Fruit fly (Drosophila melanogaster) whole organism, embryonic: ENCODE results near the gene Atg14.
A peak's percentile ranks its signal among the peaks of the same experiment; 100 is the strongest.

ENCODE experiments used
- Antp ChIP-seq: fragments of 200-800 bp; sonication (Bioruptor generic); optimal IDR thresholded peaks from 3 replicates; lab custom pipeline; 2016; ENCODE audit warnings: missing biosample characterization, missing genetic modification characterization
- Awh ChIP-seq: fragments of 200-800 bp; sonication (Bioruptor generic); IDR thresholded peaks from 2 replicates; pipeline ENCODE4, ENCODE4 v1.3.6; 2022; ENCODE audit warnings: missing biosample characterization, missing genetic modification characterization
- Blimp-1 ChIP-seq: fragments of 200-800 bp; sonication (Bioruptor generic); optimal IDR thresholded peaks from 3 replicates; lab custom pipeline; 2018; ENCODE audit warnings: missing biosample characterization, missing genetic modification characterization, mild to moderate bottlenecking, moderate library complexity, missing genetic modification reagents
- CG1024 ChIP-seq: fragments of 200-800 bp; sonication (Bioruptor generic); IDR thresholded peaks from 2 replicates; pipeline ENCODE4 v1.3.6; 2022; ENCODE audit warnings: missing biosample characterization, missing genetic modification characterization
- CG10366 ChIP-seq: fragments of 200-800 bp; sonication (Bioruptor generic); IDR thresholded peaks from 2 replicates; pipeline ENCODE4 v1.3.6; 2022; ENCODE audit warnings: missing biosample characterization, missing genetic modification characterization
- CG10654 ChIP-seq: fragments of 200-800 bp; sonication (Bioruptor generic); optimal IDR thresholded peaks from 2 replicates; lab custom pipeline; 2016; ENCODE audit warnings: missing biosample characterization, missing genetic modification characterization
- CG11504 ChIP-seq: fragments of 200-800 bp; sonication (Bioruptor generic); optimal IDR thresholded peaks from 3 replicates; lab custom pipeline; 2019; ENCODE audit warnings: missing biosample characterization, mild to moderate bottlenecking, missing genetic modification characterization, moderate library complexity
- CG13296 ChIP-seq: fragments of 200-800 bp; sonication (Bioruptor generic); optimal IDR thresholded peaks from 3 replicates; lab custom pipeline; 2018; ENCODE audit warnings: missing biosample characterization, mild to moderate bottlenecking, missing genetic modification characterization
- CG13424 ChIP-seq: fragments of 200-800 bp; sonication (Bioruptor generic); optimal IDR thresholded peaks from 2 replicates; lab custom pipeline; 2019; ENCODE audit warnings: missing biosample characterization, mild to moderate bottlenecking, missing genetic modification characterization, moderate library complexity
- CG14667 ChIP-seq: fragments of 200-800 bp; sonication (Bioruptor generic); IDR thresholded peaks from 2 replicates; pipeline ENCODE4 v1.3.6; 2022; ENCODE audit warnings: missing biosample characterization, missing genetic modification characterization
- CG15269 ChIP-seq: fragments of 200-800 bp; sonication (Bioruptor generic); optimal IDR thresholded peaks from 2 replicates; lab custom pipeline; 2018; ENCODE audit warnings: missing biosample characterization, mild to moderate bottlenecking, missing genetic modification characterization, moderate library complexity
- CG15514 ChIP-seq: fragments of 200-800 bp; sonication (Bioruptor generic); optimal IDR thresholded peaks from 3 replicates; lab custom pipeline; 2017; ENCODE audit warnings: missing biosample characterization, missing genetic modification characterization, mild to moderate bottlenecking, moderate library complexity, missing genetic modification reagents
- CG1647 ChIP-seq: fragments of 200-800 bp; sonication (Bioruptor generic); optimal IDR thresholded peaks from 3 replicates; lab custom pipeline; 2016; ENCODE audit warnings: missing biosample characterization, missing genetic modification characterization
- CG17328 ChIP-seq: fragments of 200-800 bp; sonication (Bioruptor generic); IDR thresholded peaks from 2 replicates; pipeline ENCODE4 v1.3.6; 2022; ENCODE audit warnings: missing biosample characterization, missing genetic modification characterization
- CG18599 ChIP-seq: fragments of 200-800 bp; sonication (Bioruptor generic); optimal IDR thresholded peaks from 3 replicates; lab custom pipeline; 2017; ENCODE audit warnings: missing biosample characterization, missing genetic modification characterization, mild to moderate bottlenecking, moderate library complexity, missing genetic modification reagents
- CG30020 ChIP-seq: fragments of 200-800 bp; optimal IDR thresholded peaks from 2 replicates; lab custom pipeline; 2019; ENCODE audit warnings: missing biosample characterization, mild to moderate bottlenecking, missing genetic modification characterization, moderate library complexity
- CG30431 ChIP-seq: fragments of 200-800 bp; sonication (Bioruptor generic); optimal IDR thresholded peaks from 2 replicates; lab custom pipeline; 2017; ENCODE audit warnings: missing biosample characterization, missing genetic modification characterization
- CG3726 ChIP-seq: fragments of 200-800 bp; sonication (Bioruptor generic); IDR thresholded peaks from 3 replicates; pipeline ENCODE4, ENCODE4 v1.3.6; 2022; ENCODE audit warnings: missing biosample characterization, missing genetic modification characterization
- CG4730 ChIP-seq: fragments of 200-800 bp; sonication (Bioruptor generic); IDR thresholded peaks from 2 replicates; pipeline ENCODE4 v1.3.6; 2022; ENCODE audit warnings: missing biosample characterization, missing genetic modification characterization
- CG6813 ChIP-seq: fragments of 200-800 bp; sonication (Bioruptor generic); optimal IDR thresholded peaks from 2 replicates; lab custom pipeline; 2017; ENCODE audit warnings: missing biosample characterization, missing genetic modification characterization, mild to moderate bottlenecking, moderate library complexity, missing genetic modification reagents
- CG7928 ChIP-seq: fragments of 200-800 bp; sonication (Bioruptor generic); optimal IDR thresholded peaks from 2 replicates; lab custom pipeline; 2017; ENCODE audit warnings: missing biosample characterization, mild to moderate bottlenecking, missing genetic modification characterization
- CG9215 ChIP-seq: fragments of 200-800 bp; sonication (Bioruptor generic); IDR thresholded peaks from 2 replicates; pipeline ENCODE4 v1.3.6; 2022; ENCODE audit warnings: missing biosample characterization, missing genetic modification characterization
- CG9817 ChIP-seq: fragments of 200-800 bp; sonication (Bioruptor generic); optimal IDR thresholded peaks from 2 replicates; lab custom pipeline; 2018; ENCODE audit warnings: missing biosample characterization, mild to moderate bottlenecking, missing genetic modification characterization, moderate library complexity
- Camta ChIP-seq: fragments of 200-800 bp; sonication (Bioruptor generic); optimal IDR thresholded peaks from 2 replicates; lab custom pipeline; 2016; ENCODE audit warnings: missing biosample characterization, missing genetic modification characterization
- H15 ChIP-seq: fragments of 200-800 bp; sonication (Bioruptor generic); IDR thresholded peaks from 3 replicates; pipeline ENCODE4 v1.3.6; 2022; ENCODE audit warnings: missing biosample characterization, missing genetic modification characterization
- Hr51 ChIP-seq, 2 experiments: fragments of 200-800 bp; sonication (Bioruptor generic); optimal IDR thresholded peaks; 2 replicates in 1 of 2; 3 replicates in 1 of 2; lab custom pipeline; 2016 to 2018; ENCODE audit warnings: missing biosample characterization in 2 of 2, missing genetic modification characterization in 2 of 2, mild to moderate bottlenecking in 1 of 2, moderate library complexity in 1 of 2
- Jarid2 ChIP-seq: fragments of 200-800 bp; sonication (Bioruptor generic); optimal IDR thresholded peaks from 3 replicates; lab custom pipeline; 2017; ENCODE audit warnings: mild to moderate bottlenecking, missing biosample characterization, missing genetic modification reagents, missing genetic modification characterization
- Mes4 ChIP-seq: fragments of 200-800 bp; sonication (Bioruptor generic); optimal IDR thresholded peaks from 2 replicates; lab custom pipeline; 2016; ENCODE audit warnings: missing biosample characterization, missing genetic modification characterization
- Mrtf ChIP-seq: fragments of 200-800 bp; sonication (Bioruptor generic); IDR thresholded peaks from 3 replicates; pipeline ENCODE4 v1.3.6; 2022; ENCODE audit warnings: missing biosample characterization, missing genetic modification characterization
- Oli ChIP-seq: fragments of 200-800 bp; sonication (Bioruptor generic); optimal IDR thresholded peaks from 2 replicates; lab custom pipeline; 2018; ENCODE audit warnings: missing biosample characterization, mild to moderate bottlenecking, missing genetic modification characterization, moderate library complexity
- Six4 ChIP-seq: fragments of 200-800 bp; sonication (Bioruptor generic); optimal IDR thresholded peaks from 2 replicates; lab custom pipeline; 2016; ENCODE audit warnings: missing biosample characterization, missing genetic modification characterization
- Stat92E ChIP-seq, 3 experiments: fragments of >200 bp in 2 of 3; fragments of 200-800 bp in 1 of 3; sonication (Bioruptor generic) in 1 of 3; optimal IDR thresholded peaks; 2 replicates each; lab custom pipeline; 2017 to 2019; ENCODE audit warnings: missing biosample characterization in 3 of 3, missing genetic modification characterization in 3 of 3, mild to moderate bottlenecking in 1 of 3, moderate library complexity in 1 of 3
- ac ChIP-seq: fragments of 200-800 bp; sonication (Bioruptor generic); optimal IDR thresholded peaks from 3 replicates; lab custom pipeline; 2017; ENCODE audit warnings: missing biosample characterization, mild to moderate bottlenecking, missing genetic modification characterization
- ase ChIP-seq: fragments of 200-800 bp; sonication (Bioruptor generic); IDR thresholded peaks from 3 replicates; pipeline ENCODE4 v1.3.6; 2022; ENCODE audit warnings: missing biosample characterization, missing genetic modification characterization
- ato ChIP-seq: fragments of 200-800 bp; sonication (Bioruptor generic); IDR thresholded peaks from 2 replicates; pipeline ENCODE4 v1.3.6; 2022; ENCODE audit warnings: missing biosample characterization, missing genetic modification characterization; ENCODE audit not compliant: partially characterized antibody
- bsh ChIP-seq, 2 experiments: fragments of 200-800 bp; sonication (Bioruptor generic); optimal IDR thresholded peaks; 2 replicates each; lab custom pipeline; 2017 to 2018; ENCODE audit warnings: mild to moderate bottlenecking in 2 of 2, missing biosample characterization in 2 of 2, missing genetic modification characterization in 2 of 2, moderate library complexity in 1 of 2
- cato ChIP-seq: fragments of 200-800 bp; sonication (Bioruptor generic); optimal IDR thresholded peaks from 2 replicates; lab custom pipeline; 2016; ENCODE audit warnings: missing biosample characterization, missing genetic modification characterization, borderline replicate concordance
- ems ChIP-seq: fragments of 200-800 bp; sonication (Bioruptor generic); optimal IDR thresholded peaks from 3 replicates; lab custom pipeline; 2016; ENCODE audit warnings: missing biosample characterization, missing genetic modification characterization
- gem ChIP-seq: fragments of 200-800 bp; sonication (Bioruptor generic); optimal IDR thresholded peaks from 2 replicates; lab custom pipeline; 2019; ENCODE audit warnings: missing biosample characterization, mild to moderate bottlenecking, missing genetic modification characterization, moderate library complexity
- mirr ChIP-seq: fragments of 200-800 bp; sonication (Bioruptor generic); optimal IDR thresholded peaks from 3 replicates; lab custom pipeline; 2018; ENCODE audit warnings: missing biosample characterization, mild to moderate bottlenecking, missing genetic modification characterization
- oc ChIP-seq: fragments of 200-800 bp; sonication (Bioruptor generic); optimal IDR thresholded peaks from 2 replicates; lab custom pipeline; 2018; ENCODE audit warnings: missing biosample characterization, mild to moderate bottlenecking, missing genetic modification characterization, moderate library complexity
- peb ChIP-seq: fragments of 200-800 bp; sonication (Bioruptor generic); IDR thresholded peaks from 2 replicates; pipeline ENCODE4 v1.3.6; 2022; ENCODE audit warnings: missing biosample characterization, missing genetic modification characterization
- salm ChIP-seq: fragments of 200-800 bp; sonication (Bioruptor generic); optimal IDR thresholded peaks from 2 replicates; lab custom pipeline; 2018; ENCODE audit warnings: missing biosample characterization, mild to moderate bottlenecking, missing genetic modification characterization
- sens-2 ChIP-seq: fragments of 200-800 bp; sonication (Bioruptor generic); IDR thresholded peaks from 2 replicates; pipeline ENCODE4 v1.3.6; 2022; ENCODE audit warnings: missing biosample characterization, missing genetic modification characterization
- tap ChIP-seq: fragments of 200-800 bp; optimal IDR thresholded peaks from 3 replicates; lab custom pipeline; 2019; ENCODE audit warnings: missing biosample characterization, mild to moderate bottlenecking, missing genetic modification characterization, moderate library complexity
- tna ChIP-seq: fragments of 200-800 bp; sonication (Bioruptor generic); IDR thresholded peaks from 2 replicates; pipeline ENCODE4 v1.3.6; 2022; ENCODE audit warnings: missing biosample characterization, missing genetic modification characterization; ENCODE audit not compliant: partially characterized antibody
- zfh2 ChIP-seq: fragments of 200-800 bp; sonication (Bioruptor generic); optimal IDR thresholded peaks from 2 replicates; lab custom pipeline; 2016; ENCODE audit warnings: missing biosample characterization, missing genetic modification characterization

Gene Atg14

DNA sequence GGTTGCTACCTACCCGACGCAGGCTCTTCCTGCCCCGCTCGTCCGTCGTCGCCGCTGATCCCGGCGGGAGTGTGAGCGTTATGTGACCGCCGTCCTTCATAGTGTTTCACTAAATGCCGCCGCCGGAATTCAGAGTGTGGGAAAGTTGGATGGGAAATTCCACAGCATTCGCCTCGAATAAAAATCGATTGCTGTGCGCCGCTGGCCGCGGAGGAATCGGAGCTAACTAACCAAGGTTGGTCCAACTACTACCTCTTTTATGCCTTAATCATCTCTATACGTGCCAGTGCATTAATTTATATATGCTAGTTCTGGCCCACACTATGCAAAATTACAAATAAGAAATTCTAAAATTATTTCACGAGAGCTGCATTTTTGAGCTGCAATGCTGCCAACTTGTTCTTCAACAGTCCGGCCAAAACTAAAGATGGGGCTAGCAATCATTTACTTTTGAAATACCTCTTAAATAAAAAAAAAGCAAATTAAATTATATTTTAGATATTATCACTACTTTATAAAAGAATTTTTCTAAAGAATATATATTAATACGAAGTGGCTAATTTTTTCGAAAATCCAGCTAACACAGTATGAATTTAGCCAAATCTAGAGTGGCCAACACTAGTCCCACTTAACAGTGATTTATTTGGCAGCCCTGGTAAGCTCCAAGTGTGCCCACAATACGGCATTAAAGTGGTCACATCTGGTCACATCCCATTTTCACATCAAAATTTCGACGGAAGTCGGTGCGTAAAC lies 3.6 kb upstream of the Atg14 start, which contains the start of the genes alpha-Man-Ib and Pdhb (continued):
- TF ChIP-seq CG4730 (GFP tag; lab: Robert Waterston, UW) (peak; percentile 65), CG7928 (GFP tag; lab: Kevin White, UChicago) (peak; percentile 95), CG10366 (GFP tag; lab: Robert Waterston, UW) (peak; percentile 75), CG14667 (GFP tag; lab: Robert Waterston, UW) (peak; percentile 80), bsh (GFP tag; optimal IDR thresholded peaks at IDR 0.05; lab: Kevin White, UChicago) (peak in 1 of 2 experiments; percentile 72), CG18599 (peak; percentile 80), Blimp-1 (GFP tag; lab: Kevin White, UChicago) (no peak), salm (peak; percentile 48), oc (tag; lab: Kevin White, UChicago) (no peak), CG10654 (GFP tag; lab: Kevin White, UChicago) (peak; percentile 73), Stat92E (GFP tag; optimal IDR thresholded peaks at IDR 0.05; lab: Kevin White, UChicago) (peak in 1 of 3 experiments; percentile 11), CG15514 (GFP tag; lab: Kevin White, UChicago) (peak; percentile 83), Six4 (GFP tag; lab: Kevin White, UChicago) (peak; percentile 41), cato (GFP tag; lab: Kevin White, UChicago) (peak; percentile 60), sens-2 (GFP tag; lab: Robert Waterston, UW) (peak; percentile 57; the same call in 1 of the 2 replicates), Camta (GFP tag; lab: Kevin White, UChicago) (peak; percentile 5), CG13296 (peak; percentile 50), CG1647 (peak; percentile 22), tna (no peak), peb (peak; percentile 43; the same call in 1 of the 2 replicates), CG6813 (GFP tag; lab: Kevin White, UChicago) (peak; percentile 51), Mrtf (GFP tag; lab: Robert Waterston, UW) (peak; percentile 75; the same call in 2 of the 3 replicates), Jarid2 (GFP tag; lab: Kevin White, UChicago) (peak; percentile 58), gem (peak; percentile 89), CG3726 (GFP tag; lab: Robert Waterston, UW) (0 out of 3 replicates have a peak, but pooled peaks have one; percentile 40), zfh2 (GFP tag; lab: Kevin White, UChicago) (peak; percentile 80), ac (GFP tag; lab: Kevin White, UChicago) (no peak), ems (GFP tag; lab: Kevin White, UChicago) (peak; percentile 42), H15 (peak; percentile 65; the same call in 2 of the 3 replicates), CG15269 (tag; lab: Kevin White, UChicago) (no peak), Antp (peak; percentile 56), CG13424 (peak; percentile 87), Mes4 (GFP tag; lab: Kevin White, UChicago) (no peak), Awh (peak; percentile 43; the same call in 1 of the 2 replicates), CG9215 (GFP tag; lab: Robert Waterston, UW) (peak; percentile 85), ato (GFP tag; lab: Robert Waterston, UW) (no peak), CG11504 (tag; lab: Kevin White, UChicago) (no peak), CG17328 (peak; percentile 64), CG30020 (tag; lab: Kevin White, UChicago) (peak; percentile 76), CG30431 (GFP tag; lab: Kevin White, UChicago) (peak; percentile 68), CG1024 (GFP tag; lab: Robert Waterston, UW) (peak; percentile 48; the same call in 1 of the 2 replicates), Hr51 (GFP tag; optimal IDR thresholded peaks at IDR 0.05; lab: Kevin White, UChicago) (peak in 1 of 2 experiments; percentile 60), CG9817 (peak; percentile 91), ase (GFP tag; lab: Robert Waterston, UW) (peak; percentile 74), Oli (no peak), tap (tag; lab: Kevin White, UChicago) (no peak), mirr (GFP tag; lab: Kevin White, UChicago) (no peak)
